Fruit fly (Drosophila melanogaster) whole organism, embryonic: Measurements from ENCODE around the gene Pde9.

Experiments
- Bgb ChIP-seq: fragments of 200-800 bp; sonication (Bioruptor generic); IDR thresholded peaks from 2 replicates; pipeline ENCODE4 v1.3.6; 2022; ENCODE audit warnings: missing biosample characterization, missing genetic modification characterization; ENCODE audit not compliant: partially characterized antibody
- CG10209 ChIP-seq: fragments of 200-800 bp; sonication (Bioruptor generic); optimal IDR thresholded peaks from 3 replicates; lab custom pipeline; 2017; ENCODE audit warnings: missing biosample characterization, mild to moderate bottlenecking, missing genetic modification characterization, missing genetic modification reagents
- CG11504 ChIP-seq: fragments of 200-800 bp; sonication (Bioruptor generic); optimal IDR thresholded peaks from 3 replicates; lab custom pipeline; 2019; ENCODE audit warnings: missing biosample characterization, mild to moderate bottlenecking, missing genetic modification characterization, moderate library complexity
- CG11723 ChIP-seq: fragments of 200-800 bp; sonication (Bioruptor generic); optimal IDR thresholded peaks from 2 replicates; lab custom pipeline; 2017; ENCODE audit warnings: missing biosample characterization, mild to moderate bottlenecking, missing genetic modification characterization
- CG12071 ChIP-seq: fragments of 200-800 bp; sonication (Bioruptor generic); optimal IDR thresholded peaks from 3 replicates; lab custom pipeline; 2018; ENCODE audit warnings: missing biosample characterization, mild to moderate bottlenecking, missing genetic modification characterization
- CG12104 ChIP-seq: fragments of 200-800 bp; sonication (Bioruptor generic); optimal IDR thresholded peaks from 3 replicates; lab custom pipeline; 2016; ENCODE audit warnings: missing biosample characterization, missing genetic modification characterization
- CG1233 ChIP-seq: fragments of 200-800 bp; sonication (Bioruptor generic); optimal IDR thresholded peaks from 4 replicates; lab custom pipeline; 2018; ENCODE audit warnings: missing biosample characterization, mild to moderate bottlenecking, missing genetic modification characterization
- CG12942 ChIP-seq: fragments of 200-800 bp; sonication (Bioruptor generic); optimal IDR thresholded peaks from 3 replicates; lab custom pipeline; 2016; ENCODE audit warnings: missing biosample characterization, missing genetic modification characterization
- CG14710 ChIP-seq: fragments of 200-800 bp; sonication (Bioruptor generic); optimal IDR thresholded peaks from 3 replicates; lab custom pipeline; 2019; ENCODE audit warnings: missing biosample characterization, mild to moderate bottlenecking, missing genetic modification characterization, moderate library complexity
- CG15696 ChIP-seq: fragments of 200-800 bp; sonication (Bioruptor generic); optimal IDR thresholded peaks from 2 replicates; lab custom pipeline; 2019; ENCODE audit warnings: missing biosample characterization, mild to moderate bottlenecking, missing genetic modification characterization, moderate library complexity
- CG17385 ChIP-seq: fragments of 200-800 bp; sonication (Bioruptor generic); optimal IDR thresholded peaks from 3 replicates; lab custom pipeline; 2018; ENCODE audit warnings: missing biosample characterization, mild to moderate bottlenecking, missing genetic modification characterization
- CG18764 ChIP-seq: fragments of 200-800 bp; sonication (Bioruptor generic); optimal IDR thresholded peaks from 3 replicates; lab custom pipeline; 2016; ENCODE audit warnings: missing biosample characterization, missing genetic modification characterization
- CG31441 ChIP-seq: fragments of 200-800 bp; sonication (Bioruptor generic); IDR thresholded peaks from 2 replicates; pipeline ENCODE4 v1.3.6; 2022; ENCODE audit warnings: missing biosample characterization, missing genetic modification characterization
- CG4617 ChIP-seq: fragments of 200-800 bp; sonication (Bioruptor generic); optimal IDR thresholded peaks from 3 replicates; lab custom pipeline; 2016; ENCODE audit warnings: missing biosample characterization, missing genetic modification characterization, borderline replicate concordance
- CG5180 ChIP-seq: fragments of 200-800 bp; sonication (Bioruptor generic); optimal IDR thresholded peaks from 3 replicates; lab custom pipeline; 2017; ENCODE audit warnings: missing biosample characterization, missing genetic modification characterization, mild to moderate bottlenecking, moderate library complexity, missing genetic modification reagents
- CG7987 ChIP-seq: fragments of 200-800 bp; sonication (Bioruptor generic); optimal IDR thresholded peaks from 2 replicates; lab custom pipeline; 2018; ENCODE audit warnings: missing biosample characterization, mild to moderate bottlenecking, missing genetic modification characterization, moderate library complexity
- CG8290 ChIP-seq, 3 experiments: fragments of 200-800 bp; sonication (Bioruptor generic); optimal IDR thresholded peaks; 2 replicates each; lab custom pipeline; 2016 to 2019; ENCODE audit warnings: missing biosample characterization in 3 of 3, missing genetic modification characterization in 3 of 3, mild to moderate bottlenecking in 2 of 3, moderate library complexity in 1 of 3
- CG9797 ChIP-seq: fragments of 200-800 bp; sonication (Bioruptor generic); optimal IDR thresholded peaks from 3 replicates; lab custom pipeline; 2018; ENCODE audit warnings: missing biosample characterization, mild to moderate bottlenecking, missing genetic modification characterization
- CG9932 ChIP-seq: fragments of 200-800 bp; sonication (Bioruptor generic); IDR thresholded peaks from 2 replicates; pipeline ENCODE4 v1.3.6; 2022; ENCODE audit warnings: missing biosample characterization, missing genetic modification characterization
- CoRest ChIP-seq: fragments of 200-800 bp; sonication (Bioruptor generic); optimal IDR thresholded peaks from 3 replicates; lab custom pipeline; 2018; ENCODE audit warnings: missing biosample characterization, mild to moderate bottlenecking, missing genetic modification characterization, moderate library complexity
- D19A ChIP-seq: fragments of 200-800 bp; optimal IDR thresholded peaks from 3 replicates; lab custom pipeline; 2019; ENCODE audit warnings: missing biosample characterization, mild to moderate bottlenecking, missing genetic modification characterization, moderate library complexity
- Deaf1 ChIP-seq: fragments of 200-800 bp; optimal IDR thresholded peaks from 3 replicates; lab custom pipeline; 2019; ENCODE audit warnings: missing biosample characterization, mild to moderate bottlenecking, missing genetic modification characterization, moderate library complexity
- Fer2 ChIP-seq: fragments of 200-800 bp; sonication (Bioruptor generic); optimal IDR thresholded peaks from 2 replicates; lab custom pipeline; 2018; ENCODE audit warnings: missing biosample characterization, mild to moderate bottlenecking, missing genetic modification characterization, moderate library complexity
- Hmr ChIP-seq: fragments of 200-800 bp; sonication (Bioruptor generic); optimal IDR thresholded peaks from 3 replicates; lab custom pipeline; 2017; ENCODE audit warnings: mild to moderate bottlenecking, missing biosample characterization, missing genetic modification reagents, missing genetic modification characterization
- Mad ChIP-seq: fragments of 200-800 bp; sonication (Bioruptor generic); optimal IDR thresholded peaks from 2 replicates; lab custom pipeline; 2016; ENCODE audit warnings: missing biosample characterization, missing genetic modification characterization
- NC2α ChIP-seq: fragments of 200-800 bp; sonication (Bioruptor generic); optimal IDR thresholded peaks from 2 replicates; lab custom pipeline; 2016; ENCODE audit warnings: missing biosample characterization, missing genetic modification characterization
- NC2β ChIP-seq: fragments of 200-800 bp; sonication (Bioruptor generic); optimal IDR thresholded peaks from 2 replicates; lab custom pipeline; 2016; ENCODE audit warnings: missing biosample characterization, missing genetic modification characterization
- Ptx1 ChIP-seq: fragments of 200-800 bp; sonication (Bioruptor generic); IDR thresholded peaks from 2 replicates; pipeline ENCODE4 v1.3.6; 2022; ENCODE audit warnings: missing biosample characterization, missing genetic modification characterization
- abd-A ChIP-seq: fragments of 200-800 bp; sonication (Bioruptor generic); optimal IDR thresholded peaks from 3 replicates; lab custom pipeline; 2019; ENCODE audit warnings: missing biosample characterization, mild to moderate bottlenecking, missing genetic modification characterization, moderate library complexity
- ato ChIP-seq: fragments of 200-800 bp; sonication (Bioruptor generic); IDR thresholded peaks from 2 replicates; pipeline ENCODE4 v1.3.6; 2022; ENCODE audit warnings: missing biosample characterization, missing genetic modification characterization; ENCODE audit not compliant: partially characterized antibody
- chinmo ChIP-seq: fragments of 200-800 bp; sonication (Bioruptor generic); IDR thresholded peaks from 4 replicates; pipeline ENCODE4 v1.3.6; 2022; ENCODE audit warnings: missing biosample characterization, missing genetic modification characterization; ENCODE audit not compliant: partially characterized antibody
- chm ChIP-seq: fragments of 200-800 bp; sonication (Bioruptor generic); IDR thresholded peaks from 2 replicates; pipeline ENCODE4 v1.3.6; 2022; ENCODE audit warnings: missing biosample characterization, missing genetic modification characterization
- gsb ChIP-seq: fragments of 200-800 bp; sonication (Bioruptor generic); IDR thresholded peaks from 2 replicates; pipeline ENCODE4 v1.3.6; 2022; ENCODE audit warnings: missing biosample characterization, missing genetic modification characterization
- hkb ChIP-seq, 2 experiments: fragments of 200-800 bp in 1 of 2; fragments of >200 bp in 1 of 2; sonication (Bioruptor generic) in 1 of 2; IDR thresholded peaks in 1 of 2; optimal IDR thresholded peaks in 1 of 2; 2 replicates each; pipeline versions ENCODE4 v1.3.6 to Lab custom; 2017 to 2022; ENCODE audit warnings: missing biosample characterization in 1 of 2, missing genetic modification characterization in 1 of 2
- lab ChIP-seq: fragments of 200-800 bp; sonication (Bioruptor generic); optimal IDR thresholded peaks from 3 replicates; lab custom pipeline; 2017; ENCODE audit warnings: missing biosample characterization, missing genetic modification characterization, mild to moderate bottlenecking, moderate library complexity, missing genetic modification reagents
- nau ChIP-seq: fragments of 200-800 bp; sonication (Bioruptor generic); optimal IDR thresholded peaks from 3 replicates; lab custom pipeline; 2017; ENCODE audit warnings: missing biosample characterization, mild to moderate bottlenecking, missing genetic modification characterization, missing genetic modification reagents
- nerfin-1 ChIP-seq: fragments of 200-800 bp; sonication (Bioruptor generic); optimal IDR thresholded peaks from 3 replicates; lab custom pipeline; 2019; ENCODE audit warnings: missing biosample characterization, mild to moderate bottlenecking, missing genetic modification characterization, moderate library complexity
- p53 ChIP-seq: fragments of 200-800 bp; sonication (Bioruptor generic); optimal IDR thresholded peaks from 2 replicates; lab custom pipeline; 2016; ENCODE audit warnings: missing biosample characterization, missing genetic modification characterization
- peb ChIP-seq: fragments of 200-800 bp; sonication (Bioruptor generic); IDR thresholded peaks from 2 replicates; pipeline ENCODE4 v1.3.6; 2022; ENCODE audit warnings: missing biosample characterization, missing genetic modification characterization
- schlank ChIP-seq: fragments of 200-800 bp; sonication (Bioruptor generic); optimal IDR thresholded peaks from 2 replicates; lab custom pipeline; 2018; ENCODE audit warnings: missing biosample characterization, mild to moderate bottlenecking, missing genetic modification characterization
- sisA ChIP-seq: fragments of 200-800 bp; sonication (Bioruptor generic); IDR thresholded peaks from 2 replicates; pipeline ENCODE4 v1.3.6; 2022; ENCODE audit warnings: missing biosample characterization, missing genetic modification characterization
- slbo ChIP-seq: fragments of 200-800 bp; sonication (Bioruptor generic); IDR thresholded peaks from 2 replicates; pipeline ENCODE4 v1.3.6; 2022; ENCODE audit warnings: missing biosample characterization, missing genetic modification characterization
- so ChIP-seq: fragments of 200-800 bp; sonication (Bioruptor generic); IDR thresholded peaks from 3 replicates; pipeline ENCODE4 v1.3.6; 2022; ENCODE audit warnings: missing biosample characterization, missing genetic modification characterization
- tap ChIP-seq: fragments of 200-800 bp; optimal IDR thresholded peaks from 3 replicates; lab custom pipeline; 2019; ENCODE audit warnings: missing biosample characterization, mild to moderate bottlenecking, missing genetic modification characterization, moderate library complexity
- tup ChIP-seq: fragments of 200-800 bp; sonication (Bioruptor generic); optimal IDR thresholded peaks from 2 replicates; lab custom pipeline; 2016; ENCODE audit warnings: missing biosample characterization, mild to moderate bottlenecking, missing genetic modification characterization, moderate library complexity
- unpg ChIP-seq: fragments of 200-800 bp; sonication (Bioruptor generic); optimal IDR thresholded peaks from 3 replicates; lab custom pipeline; 2018; ENCODE audit warnings: missing biosample characterization, mild to moderate bottlenecking, missing genetic modification characterization, moderate library complexity
- wek ChIP-seq: fragments of 200-800 bp; sonication (Bioruptor generic); optimal IDR thresholded peaks from 3 replicates; lab custom pipeline; 2018; ENCODE audit warnings: missing biosample characterization, mild to moderate bottlenecking, missing genetic modification characterization, moderate library complexity
- zfh1 ChIP-seq: fragments of 200-800 bp; sonication (Bioruptor generic); IDR thresholded peaks from 3 replicates; pipeline ENCODE4 v1.3.6; 2022; ENCODE audit warnings: missing biosample characterization, missing genetic modification characterization

The Pde9 gene

DNA sequence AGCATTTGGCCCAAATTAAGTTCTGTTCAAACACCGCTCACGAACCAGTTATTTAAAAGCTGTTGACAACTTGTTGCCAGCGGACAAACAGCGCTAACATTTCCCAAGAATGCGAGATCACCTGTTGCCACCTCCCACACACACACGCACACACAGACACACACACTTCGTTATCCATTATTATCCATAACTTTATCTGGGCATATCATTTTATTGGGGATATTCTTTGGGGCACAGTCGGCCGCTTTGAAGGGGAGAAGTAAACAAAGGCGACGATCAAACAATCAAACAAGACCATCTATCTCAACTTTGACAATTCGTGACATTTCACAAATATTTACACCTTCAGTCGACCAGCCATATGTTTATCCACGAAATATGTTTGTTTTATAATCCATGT lies 8.1 kb downstream of the Pde9 start (continued):
- TF ChIP-seq peb: no peak
- peak; percentile 18 for TF ChIP-seq unpg (GFP tag; lab: Kevin White, UChicago)
- TF ChIP-seq CG12104 (GFP tag; lab: Kevin White, UChicago): peak; percentile 2
- TF ChIP-seq schlank (tag; lab: Kevin White, UChicago): peak; percentile 33
- no peak for TF ChIP-seq ato (GFP tag; lab: Robert Waterston, UW)
- TF ChIP-seq abd-A (tag; lab: Kevin White, UChicago): peak; percentile 5
- peak; percentile 16 for TF ChIP-seq p53 (GFP tag; lab: Kevin White, UChicago)
- no peak for TF ChIP-seq NC2β (GFP tag; lab: Kevin White, UChicago)
- TF ChIP-seq Fer2 (tag; lab: Kevin White, UChicago): peak; percentile 15
- 0 out of 3 replicates have a peak, but pooled peaks have one; percentile 23 for TF ChIP-seq so (GFP tag; lab: Robert Waterston, UW)
- no peak for TF ChIP-seq CG4617 (GFP tag; lab: Kevin White, UChicago)
- TF ChIP-seq CG14710 (tag; lab: Kevin White, UChicago): peak; percentile 39
- TF ChIP-seq Mad (GFP tag; lab: Kevin White, UChicago): no peak
- no peak for TF ChIP-seq Ptx1 (GFP tag; lab: Robert Waterston, UW)
- TF ChIP-seq hkb (optimal IDR thresholded peaks at IDR 0.05; lab: Kevin White, UChicago): no peak
- 0 out of 2 replicates have a peak, but pooled peaks have one; percentile 19 for TF ChIP-seq hkb (GFP tag; IDR thresholded peaks at IDR 0.05; lab: Robert Waterston, UW)
- no peak for TF ChIP-seq CG12942
- no peak for TF ChIP-seq Bgb (GFP tag; lab: Robert Waterston, UW)
- TF ChIP-seq chinmo: 0 out of 4 replicates have a peak, but pooled peaks have one; percentile 10
- peak; percentile 7 for TF ChIP-seq D19A (tag; lab: Kevin White, UChicago)
- TF ChIP-seq nau (GFP tag; lab: Kevin White, UChicago): peak; percentile 43
- no peak for TF ChIP-seq CG7987 (GFP tag; lab: Kevin White, UChicago)
- peak; percentile 44 for TF ChIP-seq CG10209 (GFP tag; lab: Kevin White, UChicago)
- TF ChIP-seq CoRest (tag; lab: Kevin White, UChicago): peak; percentile 7
- peak; percentile 47 for TF ChIP-seq CG12071 (GFP tag; lab: Kevin White, UChicago)
- peak; percentile 41 for TF ChIP-seq nerfin-1 (tag; lab: Kevin White, UChicago)
- TF ChIP-seq CG8290 (GFP tag; optimal IDR thresholded peaks at IDR 0.05; lab: Kevin White, UChicago): no peak
- peak in 1 of 2 experiments; percentile 10 for TF ChIP-seq CG8290 (tag; optimal IDR thresholded peaks at IDR 0.05; lab: Kevin White, UChicago)
- peak; percentile 62 for TF ChIP-seq lab (GFP tag; lab: Kevin White, UChicago)
- peak; percentile 62 for TF ChIP-seq CG15696 (tag; lab: Kevin White, UChicago)
- no peak for TF ChIP-seq tap
- TF ChIP-seq CG5180: peak; percentile 21
- no peak for TF ChIP-seq CG11723
- TF ChIP-seq sisA (GFP tag; lab: Robert Waterston, UW): no peak
- peak; percentile 30 for TF ChIP-seq CG11504 (tag; lab: Kevin White, UChicago)
- TF ChIP-seq CG1233 (GFP tag; lab: Kevin White, UChicago): peak; percentile 31
- no peak for TF ChIP-seq CG9797 (GFP tag; lab: Kevin White, UChicago)
- TF ChIP-seq slbo (GFP tag; lab: Robert Waterston, UW): no peak
- no peak for TF ChIP-seq Hmr (GFP tag; lab: Kevin White, UChicago)
- peak; percentile 16; the same call in 1 of the 2 replicates for TF ChIP-seq gsb (GFP tag; lab: Robert Waterston, UW)
- no peak for TF ChIP-seq tup (GFP tag; lab: Kevin White, UChicago)
- TF ChIP-seq CG9932 (GFP tag; lab: Robert Waterston, UW): 0 out of 2 replicates have a peak, but pooled peaks have one; percentile 12
- TF ChIP-seq wek (GFP tag; lab: Kevin White, UChicago): peak; percentile 48
- peak; percentile 47 for TF ChIP-seq CG31441
- no peak for TF ChIP-seq Deaf1 (tag; lab: Kevin White, UChicago)
- peak; percentile 17 for TF ChIP-seq CG17385 (GFP tag; lab: Kevin White, UChicago)
- TF ChIP-seq NC2α (GFP tag; lab: Kevin White, UChicago): no peak
- TF ChIP-seq chm (GFP tag; lab: Robert Waterston, UW): no peak
- TF ChIP-seq CG18764 (GFP tag; lab: Kevin White, UChicago): peak; percentile 20
- no peak for TF ChIP-seq zfh1
